Worm (Caenorhabditis elegans) whole organism, L2 larva: ENCODE measurements around the gene R10E8.3.
"Not testable (repeated sequence)": the region's sequence is repeated elsewhere in the genome, so short reads cannot be mapped to it uniquely, and the experiment has no call there.

Experiments used
- C34F6.9 ChIP-seq: fragments of 150-350 bp; optimal IDR thresholded peaks from 2 replicates; lab custom pipeline; 2014; ENCODE audit warnings: missing biosample characterization, missing genetic modification characterization
- F13H6.1 ChIP-seq: sonication (generic microtip); optimal IDR thresholded peaks from 2 replicates; lab custom pipeline; 2016; ENCODE audit warnings: missing genetic modification characterization, missing compliant biosample characterization
- R02D3.7 ChIP-seq: fragments of 150-350 bp; optimal IDR thresholded peaks from 2 replicates; lab custom pipeline; 2014; ENCODE audit warnings: missing biosample characterization, missing genetic modification characterization
- Y55F3AM.14 ChIP-seq: fragments of 200-800 bp; sonication (Bioruptor generic); optimal IDR thresholded peaks from 2 replicates; lab custom pipeline; 2018; ENCODE audit warnings: mild to moderate bottlenecking, missing genetic modification characterization, missing compliant biosample characterization
- ZK546.5 ChIP-seq: sonication (generic microtip); optimal IDR thresholded peaks from 2 replicates; lab custom pipeline; 2017; ENCODE audit warnings: missing biosample characterization, missing genetic modification characterization
- aly-2 ChIP-seq: fragments of 150-350 bp; optimal IDR thresholded peaks from 2 replicates; lab custom pipeline; 2014; ENCODE audit warnings: missing biosample characterization, missing genetic modification characterization
- ama-1 ChIP-seq: fragments of 150-350 bp; optimal IDR thresholded peaks from 2 replicates; lab custom pipeline; 2018; ENCODE audit warnings: inconsistent platforms
- blmp-1 ChIP-seq: sonication (generic microtip); optimal IDR thresholded peaks from 2 replicates; lab custom pipeline; 2017; ENCODE audit warnings: missing genetic modification characterization, mild to moderate bottlenecking, missing compliant biosample characterization, antibody characterized with exemption, moderate library complexity; ENCODE audit not compliant: insufficient read depth
- ceh-82 ChIP-seq: fragments of 150-350 bp; optimal IDR thresholded peaks from 2 replicates; lab custom pipeline; 2014; ENCODE audit warnings: missing biosample characterization, missing genetic modification characterization
- crh-2 ChIP-seq: sonication (generic microtip); optimal IDR thresholded peaks from 2 replicates; lab custom pipeline; 2017; ENCODE audit warnings: missing biosample characterization, missing genetic modification characterization
- dmd-4 ChIP-seq: sonication (generic microtip); optimal IDR thresholded peaks from 2 replicates; lab custom pipeline; 2017; ENCODE audit warnings: missing biosample characterization, missing genetic modification characterization
- egl-27 ChIP-seq: sonication (generic microtip); optimal IDR thresholded peaks from 3 replicates; lab custom pipeline; 2017; ENCODE audit warnings: missing biosample characterization, missing genetic modification reagents, missing genetic modification characterization
- elt-3 ChIP-seq: sonication (generic microtip); optimal IDR thresholded peaks from 2 replicates; lab custom pipeline; 2017; ENCODE audit warnings: missing biosample characterization, missing genetic modification characterization
- fos-1 ChIP-seq: fragments of 150-350 bp; optimal IDR thresholded peaks from 2 replicates; lab custom pipeline; 2014; ENCODE audit warnings: missing biosample characterization, missing genetic modification characterization
- gmeb-1 ChIP-seq: fragments of 150-350 bp; optimal IDR thresholded peaks from 2 replicates; lab custom pipeline; 2014; ENCODE audit warnings: missing biosample characterization, missing genetic modification characterization
- lin-11 ChIP-seq: fragments of 150-350 bp; sonication (generic microtip); optimal IDR thresholded peaks from 2 replicates; lab custom pipeline; 2014; ENCODE audit warnings: missing biosample characterization, missing genetic modification characterization, inconsistent platforms, mixed read lengths
- lin-13 ChIP-seq: fragments of 150-350 bp; optimal IDR thresholded peaks from 2 replicates; lab custom pipeline; 2014; ENCODE audit warnings: missing biosample characterization, missing genetic modification reagents, missing genetic modification characterization
- lsy-2 ChIP-seq, 2 experiments: fragments of 150-350 bp in 1 of 2; sonication (generic microtip) in 1 of 2; optimal IDR thresholded peaks; 2 replicates each; lab custom pipeline; 2014 to 2017; ENCODE audit warnings: missing biosample characterization in 2 of 2, missing genetic modification characterization in 2 of 2
- mbf-1 ChIP-seq: sonication (generic microtip); optimal IDR thresholded peaks from 2 replicates; lab custom pipeline; 2017; ENCODE audit warnings: missing biosample characterization, missing genetic modification characterization
- mdl-1 ChIP-seq, 2 experiments: fragments of 150-350 bp in 1 of 2; sonication (generic microtip) in 1 of 2; optimal IDR thresholded peaks; 2 replicates each; lab custom pipeline; 2017; ENCODE audit warnings: missing biosample characterization in 2 of 2, missing genetic modification characterization in 2 of 2
- nhr-10 ChIP-seq: sonication (generic microtip); optimal IDR thresholded peaks from 2 replicates; lab custom pipeline; 2017; ENCODE audit warnings: missing biosample characterization, missing genetic modification characterization
- nhr-12 ChIP-seq: fragments of 150-350 bp; optimal IDR thresholded peaks from 2 replicates; lab custom pipeline; 2014; ENCODE audit warnings: missing biosample characterization, missing genetic modification characterization
- nhr-21 ChIP-seq: fragments of 150-350 bp; optimal IDR thresholded peaks from 2 replicates; lab custom pipeline; 2014; ENCODE audit warnings: missing biosample characterization, missing genetic modification characterization
- nhr-237 ChIP-seq: fragments of 150-350 bp; optimal IDR thresholded peaks from 2 replicates; lab custom pipeline; 2014; ENCODE audit warnings: missing biosample characterization, missing genetic modification characterization
- nhr-25 ChIP-seq: fragments of 150-350 bp; sonication (generic microtip); optimal IDR thresholded peaks from 3 replicates; lab custom pipeline; 2014; ENCODE audit warnings: missing biosample characterization, missing genetic modification characterization
- nhr-6 ChIP-seq: fragments of 150-350 bp; optimal IDR thresholded peaks from 2 replicates; lab custom pipeline; 2014; ENCODE audit warnings: missing biosample characterization, missing genetic modification characterization
- peb-1 ChIP-seq: fragments of 150-350 bp; optimal IDR thresholded peaks from 2 replicates; lab custom pipeline; 2014; ENCODE audit warnings: missing biosample characterization, missing genetic modification characterization
- sem-4 ChIP-seq: fragments of 150-350 bp; optimal IDR thresholded peaks from 2 replicates; lab custom pipeline; 2014; ENCODE audit warnings: missing biosample characterization, missing genetic modification reagents, missing genetic modification characterization
- sma-3 ChIP-seq: sonication (generic microtip); optimal IDR thresholded peaks from 2 replicates; lab custom pipeline; 2016; ENCODE audit warnings: missing genetic modification reagents, missing genetic modification characterization, missing compliant biosample characterization
- sma-9 ChIP-seq, 2 experiments: fragments of 150-350 bp in 1 of 2; sonication (generic microtip) in 1 of 2; optimal IDR thresholded peaks; 2 replicates each; lab custom pipeline; 2014 to 2016; ENCODE audit warnings: missing genetic modification characterization in 2 of 2, mild to moderate bottlenecking in 1 of 2, missing biosample characterization in 1 of 2, missing compliant biosample characterization in 1 of 2, missing genetic modification reagents in 1 of 2, moderate library complexity in 1 of 2
- snpc-4 ChIP-seq: fragments of 150-350 bp; optimal IDR thresholded peaks from 2 replicates; lab custom pipeline; 2014; ENCODE audit warnings: missing biosample characterization, missing genetic modification characterization
- unc-39 ChIP-seq: fragments of 150-350 bp; optimal IDR thresholded peaks from 2 replicates; lab custom pipeline; 2014; ENCODE audit warnings: missing biosample characterization, missing genetic modification characterization
- unc-55 ChIP-seq: fragments of 150-350 bp; sonication (generic microtip); optimal IDR thresholded peaks from 3 replicates; lab custom pipeline; 2014; ENCODE audit warnings: missing biosample characterization, missing genetic modification reagents, missing genetic modification characterization
- zag-1 ChIP-seq: fragments of 150-350 bp; optimal IDR thresholded peaks from 2 replicates; lab custom pipeline; 2014; ENCODE audit warnings: missing biosample characterization, missing genetic modification characterization
- ztf-1 ChIP-seq: fragments of 200-800 bp; sonication (Bioruptor generic); conservative IDR thresholded peaks from 2 replicates; pipeline ENCODE4 v1.3.6; 2022; ENCODE audit warnings: missing genetic modification characterization, missing compliant biosample characterization
- ztf-11 ChIP-seq: sonication (generic microtip); optimal IDR thresholded peaks from 2 replicates; lab custom pipeline; 2017; ENCODE audit warnings: missing biosample characterization, missing genetic modification characterization

R10E8.3 gene

DNA sequence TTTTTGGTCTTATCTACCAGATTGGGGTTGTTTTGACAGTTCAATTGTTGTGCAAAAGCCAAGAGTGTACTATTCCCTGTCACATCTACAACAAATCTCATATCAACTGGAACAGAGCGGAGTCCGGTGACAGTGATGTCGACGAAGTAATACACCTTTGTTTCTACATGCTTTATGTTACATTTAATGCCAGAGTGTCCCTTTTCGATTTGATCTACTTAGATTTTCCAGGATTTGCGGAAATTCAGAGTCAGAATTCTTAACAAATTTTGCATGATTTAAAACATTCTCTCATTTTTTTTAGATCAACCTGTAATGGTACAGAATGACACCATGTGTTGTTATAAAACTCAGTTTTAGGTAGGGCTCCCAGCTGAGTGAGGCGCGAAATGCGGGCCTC, 20.4 kb downstream of the R10E8.3 start, which contains the start of gene F16H6.8:
TSS of gene F16H6.8 (minus strand) at position 101 of the 400 bp plus-strand sequence.
- TF ChIP-seq nhr-21 (tag; lab: Kevin White, UChicago); nhr-10; ceh-82 (tag; lab: Kevin White, UChicago): not testable (repeated sequence)

DNA sequence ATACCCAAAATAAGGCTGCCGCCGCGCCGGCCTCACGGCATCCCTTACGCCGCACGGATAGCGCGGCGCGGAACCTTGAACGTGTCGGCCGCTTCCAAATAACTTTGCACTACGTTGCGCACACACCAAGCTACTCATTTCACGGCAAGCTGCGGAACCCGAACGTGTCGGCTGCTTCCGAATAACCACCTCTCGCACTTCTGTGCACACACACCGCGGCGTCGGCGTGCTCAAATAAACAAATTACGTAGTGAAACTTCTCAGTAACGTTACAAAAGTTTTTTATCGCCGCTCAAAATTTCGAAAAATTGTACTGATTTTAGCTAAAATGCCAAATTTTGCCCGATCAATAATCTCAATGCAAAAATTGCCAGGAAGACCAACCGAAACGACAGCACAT, 23.7 kb downstream of the R10E8.3 start:
- no peak for TF ChIP-seq nhr-10
- TF ChIP-seq F13H6.1 (tag; lab: Kevin White, UChicago): no peak
- TF ChIP-seq sem-4 (tag; lab: Kevin White, UChicago): no peak
- no peak for TF ChIP-seq sma-3 (GFP tag; lab: Kevin White, UChicago)
- no peak for TF ChIP-seq Y55F3AM.14 (GFP tag; lab: Kevin White, UChicago)
- no peak for TF ChIP-seq peb-1 (tag; lab: Kevin White, UChicago)
- no peak for TF ChIP-seq fos-1 (tag; lab: Kevin White, UChicago)

DNA sequence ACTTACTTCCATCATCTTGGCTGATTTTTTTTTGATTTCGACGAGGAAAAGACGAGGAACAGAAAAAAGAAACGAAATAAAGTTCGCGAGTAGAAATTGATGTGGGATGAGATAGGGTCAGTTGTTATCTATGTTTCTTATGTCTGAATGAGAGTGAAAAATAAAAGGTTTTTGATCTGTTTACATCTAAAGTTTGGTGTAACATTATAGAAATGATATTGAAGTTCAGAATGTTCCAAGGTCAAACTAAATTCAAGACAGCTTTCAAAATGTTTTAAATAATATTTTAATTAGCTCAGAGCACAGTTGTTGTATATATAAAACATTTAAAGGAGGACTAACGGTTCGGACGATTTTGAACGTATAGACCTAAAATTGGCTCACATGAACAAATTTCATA, 27.5 kb downstream of the R10E8.3 start, which contains the start of gene F16H6.7:
TSS of gene F16H6.7 (minus strand) at position 101 of the 400 bp plus-strand sequence.
- no peak for TF ChIP-seq blmp-1
- TF ChIP-seq, all 48 proteins: peak for 0

DNA sequence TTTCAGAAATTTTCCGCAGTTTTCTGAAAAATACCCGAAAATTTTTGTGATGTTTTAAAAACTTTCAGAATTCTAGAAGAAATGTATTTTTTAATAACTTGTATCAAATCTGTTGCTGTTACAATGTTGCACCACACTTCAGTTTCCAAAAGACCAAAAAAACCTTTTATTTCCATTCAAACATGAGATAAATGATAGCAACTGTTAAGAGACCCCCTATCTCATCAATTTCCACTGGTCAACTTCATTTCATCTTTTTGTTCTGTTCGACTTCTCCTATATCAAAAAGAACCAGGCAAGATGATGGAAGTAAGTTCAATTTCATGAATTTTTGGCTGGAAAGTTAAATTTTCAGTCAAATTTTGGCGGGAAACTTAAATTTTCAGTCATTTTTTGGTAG, 38.1 kb downstream of the R10E8.3 start, which contains the start of gene F16H6.4:
TSS of gene F16H6.4 (plus strand) at position 301 of the 400 bp plus-strand sequence.
- TF ChIP-seq fos-1 (tag; lab: Kevin White, UChicago) (no peak), R02D3.7 (no peak), nhr-21 (tag; lab: Kevin White, UChicago) (no peak), ZK546.5 (tag; lab: Kevin White, UChicago) (no peak), ceh-82 (tag; lab: Kevin White, UChicago) (no peak), snpc-4 (tag; lab: Kevin White, UChicago) (no peak), ztf-1 (no peak), Y55F3AM.14 (GFP tag; lab: Kevin White, UChicago) (no peak), sma-3 (GFP tag; lab: Kevin White, UChicago) (no peak), zag-1 (tag; lab: Kevin White, UChicago) (no peak), mdl-1 (tag; optimal IDR thresholded peaks at IDR 0.05; lab: Kevin White, UChicago) (no peak), nhr-237 (tag; lab: Kevin White, UChicago) (no peak), mbf-1 (tag; lab: Kevin White, UChicago) (no peak), aly-2 (tag; lab: Kevin White, UChicago) (no peak)

DNA sequence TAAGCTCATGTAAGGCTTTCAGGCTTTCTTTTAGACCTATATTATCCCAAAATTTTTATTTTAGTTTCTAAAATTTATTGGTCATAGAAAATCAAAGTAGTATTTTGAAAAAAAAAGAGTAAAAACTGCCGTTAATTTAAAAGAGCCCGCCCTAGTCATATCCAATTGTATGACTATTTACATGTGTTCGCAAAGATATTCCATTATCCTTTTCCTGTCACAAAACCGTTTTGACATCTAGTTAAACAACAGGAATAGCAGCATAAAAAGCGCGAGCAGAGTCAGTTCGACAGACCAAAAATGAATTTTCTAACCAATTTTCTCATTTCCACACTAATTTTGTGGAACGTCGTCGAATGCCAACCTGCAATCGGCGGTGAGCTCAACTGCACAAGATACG, 41.6 kb downstream of the R10E8.3 start, which contains the start of gene F16H6.3:
TSS of gene F16H6.3 (plus strand) at position 301 of the 400 bp plus-strand sequence.
- TF ChIP-seq unc-55 (GFP tag; lab: Kevin White, UChicago) (no peak), dmd-4 (tag; lab: Kevin White, UChicago) (no peak), C34F6.9 (no peak), nhr-6 (tag; lab: Kevin White, UChicago) (no peak), lin-11 (tag; lab: Kevin White, UChicago) (no peak), nhr-237 (tag; lab: Kevin White, UChicago) (no peak)

DNA sequence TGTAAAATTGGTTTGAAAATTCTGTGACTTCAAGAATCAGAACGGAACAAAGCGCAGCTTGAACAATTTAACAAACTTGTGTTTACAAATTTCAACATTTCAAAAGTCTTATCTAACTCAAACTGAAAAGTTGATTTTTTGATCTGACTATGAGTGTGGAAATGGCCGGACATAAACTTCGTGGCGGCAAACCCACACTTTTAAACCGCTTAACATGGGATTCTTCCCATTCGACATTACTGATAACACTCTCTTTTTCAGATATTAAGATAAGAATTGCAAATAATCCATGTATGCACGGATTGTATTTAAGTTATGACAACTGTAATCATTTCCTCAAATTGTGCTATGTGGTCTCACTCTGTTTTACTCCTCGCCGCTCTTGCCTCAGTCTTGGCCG, 45.4 kb downstream of the R10E8.3 start, which contains the start of gene clec-42:
TSS of gene clec-42 (plus strand) at position 285 of the 400 bp plus-strand sequence.
- no peak for TF ChIP-seq nhr-12 (tag; lab: Kevin White, UChicago)
- no peak for TF ChIP-seq sma-9 (GFP tag; optimal IDR thresholded peaks at IDR 0.05; lab: Kevin White, UChicago)
- no peak for TF ChIP-seq sma-9 (tag; optimal IDR thresholded peaks at IDR 0.05; lab: Kevin White, UChicago)
- no peak for TF ChIP-seq sem-4 (tag; lab: Kevin White, UChicago)
- TF ChIP-seq mbf-1 (tag; lab: Kevin White, UChicago): no peak
- TF ChIP-seq lin-13 (GFP tag; lab: Kevin White, UChicago): no peak
- no peak for TF ChIP-seq elt-3
- no peak for TF ChIP-seq crh-2 (tag; lab: Kevin White, UChicago)
- no peak for TF ChIP-seq ztf-1
- TF ChIP-seq dmd-4 (tag; lab: Kevin White, UChicago): no peak
- TF ChIP-seq gmeb-1 (tag; lab: Kevin White, UChicago): no peak
- TF ChIP-seq egl-27 (tag; lab: Kevin White, UChicago): no peak
- no peak for TF ChIP-seq ztf-11 (tag; lab: Kevin White, UChicago)
- no peak for TF ChIP-seq nhr-25 (tag; lab: Kevin White, UChicago)
- TF ChIP-seq aly-2 (tag; lab: Kevin White, UChicago): no peak
- no peak for TF ChIP-seq lsy-2 (tag; optimal IDR thresholded peaks at IDR 0.05; lab: Kevin White, UChicago)
- no peak for TF ChIP-seq ceh-82 (tag; lab: Kevin White, UChicago)
- TF ChIP-seq R02D3.7: no peak
- no peak for TF ChIP-seq ZK546.5 (tag; lab: Kevin White, UChicago)
- TF ChIP-seq unc-39 (tag; lab: Kevin White, UChicago): no peak
- no peak for TF ChIP-seq ama-1
